Fruit fly (Drosophila melanogaster): ENCODE measurements around the gene Ccdc85.

Gene Ccdc85

dm6 chr2L:3044660-3045504 lies 45.8 kb downstream of the Ccdc85 start:
- TF ChIP-seq Sin3A (optimal IDR thresholded peaks at IDR 0.05) (no peak), Myc (optimal IDR thresholded peaks at IDR 0.05) (no peak), h (optimal IDR thresholded peaks at IDR 0.05) (no peak), psq (optimal IDR thresholded peaks at IDR 0.05) (no peak)

DNA sequence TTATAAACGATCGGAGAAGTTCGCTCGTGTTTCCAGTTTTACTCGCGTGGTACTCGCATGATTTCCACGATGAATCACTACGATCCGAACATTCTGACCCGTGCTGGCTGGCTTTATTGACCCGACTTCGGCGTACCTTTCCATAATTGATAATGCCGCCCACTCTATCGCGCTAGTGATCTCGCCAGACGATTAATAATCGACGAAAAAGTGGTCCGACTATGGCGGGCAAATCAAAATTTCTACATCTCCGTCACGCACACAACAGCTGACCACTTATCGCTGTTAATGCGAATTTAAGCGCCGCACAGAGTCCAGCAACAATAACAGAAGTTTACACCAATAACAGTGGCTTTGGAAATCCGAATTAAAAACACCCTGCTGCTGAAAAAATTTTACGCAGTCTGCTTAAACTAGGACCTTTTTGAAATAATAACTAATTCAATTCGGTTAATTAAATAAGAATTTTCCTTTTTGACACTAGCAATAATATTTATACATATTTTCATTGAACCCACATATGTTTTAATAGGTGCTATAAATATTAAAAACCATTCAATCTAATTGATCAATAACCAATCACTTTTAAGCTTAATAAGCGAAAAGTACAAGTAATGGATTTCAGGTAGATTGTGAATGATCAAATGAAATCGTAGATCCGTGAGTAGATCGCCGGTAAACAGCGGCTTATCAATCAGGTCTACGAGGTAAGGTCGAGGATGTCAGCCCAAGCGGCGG lies 56.8 kb downstream of the Ccdc85 start:
- no peak for TF ChIP-seq ttk (optimal IDR thresholded peaks at IDR 0.05)
- TF ChIP-seq h (optimal IDR thresholded peaks at IDR 0.05): no peak
- TF ChIP-seq Sin3A (optimal IDR thresholded peaks at IDR 0.05): no peak
- no peak for TF ChIP-seq insv (optimal IDR thresholded peaks at IDR 0.05)
- no peak for TF ChIP-seq psq (optimal IDR thresholded peaks at IDR 0.05)
- no peak for TF ChIP-seq Myc (optimal IDR thresholded peaks at IDR 0.05)

DNA sequence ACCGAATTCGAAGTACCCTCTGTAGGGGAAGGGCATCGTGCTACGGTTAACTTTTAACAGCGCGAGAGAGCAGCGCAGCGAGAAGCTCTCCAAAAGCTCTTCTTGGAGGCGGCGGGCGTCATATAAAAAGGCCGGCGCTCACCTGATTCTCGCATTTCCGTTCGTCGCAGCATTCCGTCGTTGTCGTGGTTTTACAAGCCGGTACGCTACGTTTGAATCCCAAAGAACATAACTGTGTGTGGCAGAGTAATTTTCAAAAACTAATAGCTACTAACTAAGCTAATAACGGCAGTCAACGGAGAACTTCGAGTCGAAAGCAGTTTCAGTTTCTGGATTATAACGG lies 57.3 kb downstream of the Ccdc85 start, which contains the start of gene FASN1:
Gene FASN1, plus strand, starts transcription at position 151 of the 343 bp plus-strand sequence.
- TF ChIP-seq psq (optimal IDR thresholded peaks at IDR 0.05) (no peak), ttk (optimal IDR thresholded peaks at IDR 0.05) (no peak), insv (optimal IDR thresholded peaks at IDR 0.05) (no peak), h (optimal IDR thresholded peaks at IDR 0.05) (no peak), Myc (optimal IDR thresholded peaks at IDR 0.05) (no peak), Sin3A (optimal IDR thresholded peaks at IDR 0.05) (no peak)

DNA sequence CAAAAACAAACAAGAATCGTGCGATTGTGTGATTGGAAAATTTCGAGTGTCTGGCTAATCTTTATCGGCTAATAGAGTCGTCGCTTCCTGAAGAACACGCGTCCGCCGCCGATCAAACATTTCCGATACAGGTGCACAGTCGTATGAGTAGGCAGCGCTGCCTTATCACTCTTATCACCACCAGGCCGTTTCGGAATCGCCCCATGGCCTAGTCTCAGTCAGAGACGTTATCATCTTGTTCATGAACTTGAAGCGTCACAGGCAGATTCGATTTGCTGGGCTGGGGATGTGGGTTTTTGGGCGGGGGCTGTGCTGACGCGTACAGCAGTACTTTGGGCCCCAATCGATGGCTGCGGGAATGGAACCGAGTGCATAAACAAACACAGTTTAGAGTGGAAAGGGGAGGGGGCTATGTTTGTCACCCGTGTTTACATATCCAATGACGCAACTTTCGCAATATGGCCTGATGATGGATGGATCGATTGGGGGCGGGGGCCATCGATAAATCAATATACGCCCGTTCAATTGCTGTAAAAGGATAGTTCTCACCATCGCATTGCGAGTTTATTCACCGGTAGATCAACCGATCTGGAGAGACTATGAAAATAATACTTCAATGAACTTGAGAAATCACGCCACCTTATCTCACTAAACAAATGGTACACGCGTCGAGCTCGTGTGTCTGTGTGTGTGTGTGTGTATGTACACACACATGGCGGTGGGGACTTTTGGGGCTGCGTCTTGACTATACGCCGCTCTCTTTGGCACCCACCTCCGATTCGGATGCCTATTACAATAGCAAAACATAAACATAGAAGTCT lies 59.1 kb downstream of the Ccdc85 start:
- TF ChIP-seq h (optimal IDR thresholded peaks at IDR 0.05) (no peak), ttk (optimal IDR thresholded peaks at IDR 0.05) (no peak), psq (optimal IDR thresholded peaks at IDR 0.05) (no peak), Myc (optimal IDR thresholded peaks at IDR 0.05) (no peak), insv (optimal IDR thresholded peaks at IDR 0.05) (no peak), Sin3A (optimal IDR thresholded peaks at IDR 0.05) (no peak)

DNA sequence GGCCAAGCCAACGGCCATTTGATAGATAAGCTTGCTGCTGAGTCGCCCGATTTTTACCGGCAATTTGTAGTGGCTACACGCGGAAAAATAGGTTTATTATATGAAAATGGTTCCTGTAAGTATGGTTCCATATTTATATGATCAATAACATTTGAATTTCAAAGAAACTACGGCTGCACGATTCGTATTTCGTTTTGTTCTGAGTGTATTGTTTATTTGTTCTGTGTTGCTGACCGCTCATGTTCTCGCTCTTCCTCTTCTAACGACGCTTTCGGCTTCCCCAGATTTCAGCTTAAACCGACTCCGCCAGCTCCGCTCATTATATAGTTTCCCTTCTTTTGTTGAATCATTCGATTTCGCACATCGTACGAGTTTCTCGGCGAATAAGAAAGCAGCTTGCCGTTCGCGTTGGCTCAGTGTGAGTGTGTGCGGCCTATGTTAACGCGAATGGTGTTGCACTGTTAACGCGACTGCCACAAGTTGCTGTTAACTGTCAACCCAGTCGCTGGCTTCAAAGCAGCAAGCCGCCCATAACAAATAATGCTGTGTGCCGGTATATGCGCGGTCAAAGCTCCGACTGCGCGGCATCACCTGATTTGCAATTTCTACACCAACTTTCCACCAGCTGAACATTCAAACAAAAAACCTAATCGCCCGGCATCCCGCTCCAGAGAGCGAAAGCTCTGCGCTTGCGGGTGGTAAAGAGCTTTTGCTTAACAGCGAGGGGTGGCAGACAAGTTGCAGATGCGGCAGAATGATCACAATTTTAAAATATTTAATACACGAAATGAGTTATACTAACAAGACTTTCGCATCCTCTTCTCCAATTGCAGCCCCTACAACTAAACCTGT lies 59.9 kb downstream of the Ccdc85 start:
- TF ChIP-seq Myc (optimal IDR thresholded peaks at IDR 0.05) (no peak), Sin3A (optimal IDR thresholded peaks at IDR 0.05) (no peak), insv (optimal IDR thresholded peaks at IDR 0.05) (no peak), h (optimal IDR thresholded peaks at IDR 0.05) (no peak), ttk (optimal IDR thresholded peaks at IDR 0.05) (no peak), psq (optimal IDR thresholded peaks at IDR 0.05) (no peak)

dm6 chr2L:3059624-3059919 lies 60.5 kb downstream of the Ccdc85 start:
- no peak for TF ChIP-seq ttk (optimal IDR thresholded peaks at IDR 0.05)
- no peak for TF ChIP-seq psq (optimal IDR thresholded peaks at IDR 0.05)
- no peak for TF ChIP-seq Myc (optimal IDR thresholded peaks at IDR 0.05)
- no peak for TF ChIP-seq insv (optimal IDR thresholded peaks at IDR 0.05)
- TF ChIP-seq Sin3A (optimal IDR thresholded peaks at IDR 0.05): no peak
- TF ChIP-seq h (optimal IDR thresholded peaks at IDR 0.05): no peak
